Fruit fly (Drosophila melanogaster): ENCODE data around the gene CG14834.

Gene CG14834

dm6 chr3L:7339216-7339742 is 7.6 kb downstream of the CG14834 start, which contains the start of the genes lark and eco:
Gene lark (plus strand): TSS chr3L:7339266.
Gene eco (minus strand): TSS chr3L:7339340.
- TF ChIP-seq CG6854 (GFP tag; optimal IDR thresholded peaks at IDR 0.05) (no peak), zen (tag; optimal IDR thresholded peaks at IDR 0.05) (no peak), ind (GFP tag; optimal IDR thresholded peaks at IDR 0.05) (no peak), Nf-YA (GFP tag; IDR thresholded peaks at IDR 0.05) (no peak), BEAF-32 (GFP tag; optimal IDR thresholded peaks at IDR 0.05) (peak; percentile 42), NC2α (GFP tag; optimal IDR thresholded peaks at IDR 0.05) (no peak), CG15011 (GFP tag; optimal IDR thresholded peaks at IDR 0.05) (no peak), CG12071 (GFP tag; optimal IDR thresholded peaks at IDR 0.05) (no peak), CG14860 (GFP tag; IDR thresholded peaks at IDR 0.05; ENCODE audit: partially characterized antibody) (no peak), CG2678 (tag; optimal IDR thresholded peaks at IDR 0.05) (no peak), CG1233 (GFP tag; optimal IDR thresholded peaks at IDR 0.05) (no peak), CG11695 (GFP tag; IDR thresholded peaks at IDR 0.05) (no peak), hb (GFP tag; IDR thresholded peaks at IDR 0.05; ENCODE audit: partially characterized antibody) (no peak), dmrt11E (tag; optimal IDR thresholded peaks at IDR 0.05) (no peak), Dip2 (GFP tag; IDR thresholded peaks at IDR 0.05) (no peak), ttk (GFP tag; IDR thresholded peaks at IDR 0.05) (no peak), CG7987 (GFP tag; optimal IDR thresholded peaks at IDR 0.05) (no peak), Bdp1 (GFP tag; optimal IDR thresholded peaks at IDR 0.05) (no peak), gem (tag; optimal IDR thresholded peaks at IDR 0.05) (no peak), chinmo (GFP tag; IDR thresholded peaks at IDR 0.05; ENCODE audit: partially characterized antibody) (no peak), CG8765 (GFP tag; IDR thresholded peaks at IDR 0.05) (no peak), usp (GFP tag; optimal IDR thresholded peaks at IDR 0.05) (no peak), lov (optimal IDR thresholded peaks at IDR 0.05) (no peak), lov (GFP tag; IDR thresholded peaks at IDR 0.05) (no peak), CG4820 (GFP tag; optimal IDR thresholded peaks at IDR 0.05) (no peak), CG8924 (tag; optimal IDR thresholded peaks at IDR 0.05) (peak; percentile 4), amos (GFP tag; IDR thresholded peaks at IDR 0.05; ENCODE audit: partially characterized antibody) (peak; percentile 41; the same call in 1 of the 2 replicates), Sry-δ (GFP tag; optimal IDR thresholded peaks at IDR 0.05) (peak; percentile 14), CG17328 (GFP tag; IDR thresholded peaks at IDR 0.05) (no peak), pum (GFP tag; optimal IDR thresholded peaks at IDR 0.05) (no peak), CG30020 (tag; optimal IDR thresholded peaks at IDR 0.05) (peak; percentile 30), row (GFP tag; IDR thresholded peaks at IDR 0.05) (peak; percentile 37; the same call in 2 of the 3 replicates), CG18011 (GFP tag; optimal IDR thresholded peaks at IDR 0.05) (no peak), CG2116 (GFP tag; optimal IDR thresholded peaks at IDR 0.05) (peak; percentile 44), CG1603 (tag; optimal IDR thresholded peaks at IDR 0.05) (peak; percentile 61), Oli (tag; optimal IDR thresholded peaks at IDR 0.05) (no peak), CG11560 (tag; IDR thresholded peaks at IDR 0.05) (no peak), grn (GFP tag; optimal IDR thresholded peaks at IDR 0.05) (no peak), CG6689 (GFP tag; IDR thresholded peaks at IDR 0.05) (no peak), CG3281 (GFP tag; optimal IDR thresholded peaks at IDR 0.05) (no peak), Nf-YC (tag; optimal IDR thresholded peaks at IDR 0.05) (peak; percentile 1), Ptx1 (GFP tag; IDR thresholded peaks at IDR 0.05) (no peak), Mrtf (GFP tag; IDR thresholded peaks at IDR 0.05) (no peak), vvl (GFP tag; IDR thresholded peaks at IDR 0.05) (0 out of 2 replicates have a peak, but pooled peaks have one; percentile 10), chif (GFP tag; optimal IDR thresholded peaks at IDR 0.05) (no peak), CG15514 (GFP tag; optimal IDR thresholded peaks at IDR 0.05) (peak; percentile 6), D (optimal IDR thresholded peaks at IDR 0.05) (no peak), D (GFP tag; optimal IDR thresholded peaks at IDR 0.05) (no peak), inv (GFP tag; IDR thresholded peaks at IDR 0.05; ENCODE audit: partially characterized antibody) (no peak), CG8281 (tag; optimal IDR thresholded peaks at IDR 0.05) (no peak), CG31441 (GFP tag; IDR thresholded peaks at IDR 0.05) (no peak)
